Worm (Caenorhabditis elegans) whole organism, L3 larva: ENCODE results near the gene srx-112.

Source experiments
- ceh-82 ChIP-seq: fragments of 150-350 bp; optimal IDR thresholded peaks from 2 replicates; lab custom pipeline; 2014; ENCODE audit warnings: missing biosample characterization, missing genetic modification characterization
- lin-15B ChIP-seq: fragments of 150-350 bp; optimal IDR thresholded peaks from 2 replicates; lab custom pipeline; 2014; ENCODE audit warnings: missing biosample characterization, missing genetic modification characterization
- mdl-1 ChIP-seq: fragments of 150-350 bp; optimal IDR thresholded peaks from 2 replicates; lab custom pipeline; 2014; ENCODE audit warnings: missing biosample characterization, missing genetic modification characterization
- nfya-1 ChIP-seq: sonication (generic microtip); optimal IDR thresholded peaks from 2 replicates; lab custom pipeline; 2017; ENCODE audit warnings: missing genetic modification characterization, mild to moderate bottlenecking, missing compliant biosample characterization, antibody characterized with exemption, moderate library complexity; ENCODE audit not compliant: insufficient read depth
- nhr-11 ChIP-seq: fragments of 150-350 bp; optimal IDR thresholded peaks from 2 replicates; lab custom pipeline; 2014; ENCODE audit warnings: missing biosample characterization, missing genetic modification characterization
- nhr-12 ChIP-seq: fragments of 150-350 bp; optimal IDR thresholded peaks from 2 replicates; lab custom pipeline; 2014; ENCODE audit warnings: missing biosample characterization, missing genetic modification characterization
- nhr-237 ChIP-seq: fragments of 150-350 bp; optimal IDR thresholded peaks from 2 replicates; lab custom pipeline; 2014; ENCODE audit warnings: missing biosample characterization, missing genetic modification characterization
- nhr-28 ChIP-seq: fragments of 150-350 bp; optimal IDR thresholded peaks from 2 replicates; lab custom pipeline; 2014; ENCODE audit warnings: missing biosample characterization, missing genetic modification characterization
- nhr-76 ChIP-seq: fragments of 150-350 bp; sonication (generic microtip); optimal IDR thresholded peaks from 5 replicates; lab custom pipeline; 2014; ENCODE audit warnings: missing biosample characterization, missing genetic modification characterization
- pha-4 ChIP-seq: fragments of 150-350 bp; optimal IDR thresholded peaks from 2 replicates; lab custom pipeline; 2014; ENCODE audit warnings: missing biosample characterization, missing genetic modification reagents, missing genetic modification characterization
- sea-2 ChIP-seq: fragments of 150-350 bp; sonication (generic microtip); optimal IDR thresholded peaks from 4 replicates; lab custom pipeline; 2014; ENCODE audit warnings: missing biosample characterization, missing genetic modification reagents, missing genetic modification characterization
- skn-1 ChIP-seq: fragments of 150-350 bp; optimal IDR thresholded peaks from 2 replicates; lab custom pipeline; 2014; ENCODE audit warnings: missing biosample characterization, missing genetic modification characterization
- tbx-2 ChIP-seq: sonication (generic microtip); optimal IDR thresholded peaks from 2 replicates; lab custom pipeline; 2016; ENCODE audit warnings: mild to moderate bottlenecking, missing genetic modification characterization, missing compliant biosample characterization

DNA sequence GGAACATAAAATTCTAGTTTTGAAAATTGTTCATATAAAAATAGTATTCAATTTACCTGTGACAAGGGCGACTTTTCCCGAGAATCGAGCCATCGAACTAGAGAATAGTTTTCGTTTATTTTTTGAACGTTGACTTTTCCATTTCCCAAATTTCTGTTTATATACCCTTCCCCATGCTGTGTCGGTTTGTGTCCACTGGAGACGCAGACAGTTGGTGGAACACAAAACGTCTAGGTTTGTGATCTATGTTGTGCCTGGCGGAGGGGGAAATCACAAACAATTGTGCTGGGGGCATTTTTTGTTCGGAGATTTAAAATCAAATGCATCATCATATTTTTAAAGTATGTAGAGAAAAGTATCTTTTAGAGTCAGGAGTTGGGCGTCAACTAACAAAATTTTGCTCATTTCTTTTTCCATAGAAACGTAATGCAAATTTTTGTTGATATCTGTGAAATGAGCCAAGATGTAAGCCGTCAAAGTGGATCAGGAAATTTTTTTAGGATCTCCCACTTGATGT lies 20.6 kb downstream of the srx-112 start, which contains the start of gene nta-1:
- TF ChIP-seq sea-2 (GFP tag; lab: Kevin White, UChicago) = no peak
- TF ChIP-seq nhr-237 (tag; lab: Kevin White, UChicago) = no peak
- TF ChIP-seq tbx-2 (tag; lab: Kevin White, UChicago) = no peak
- no peak for TF ChIP-seq skn-1 (tag; lab: Kevin White, UChicago)
- TF ChIP-seq nhr-11 (tag; lab: Kevin White, UChicago) = no peak
- TF ChIP-seq nhr-76 (tag; lab: Kevin White, UChicago) = no peak
- TF ChIP-seq nhr-28 = no peak
- peak; percentile 76 for TF ChIP-seq pha-4 (tag; lab: Kevin White, UChicago)
- no peak for TF ChIP-seq ceh-82 (tag; lab: Kevin White, UChicago)
- TF ChIP-seq mdl-1 = no peak
- TF ChIP-seq nhr-12 (tag; lab: Kevin White, UChicago) = no peak
- no peak for TF ChIP-seq nfya-1 (tag; lab: Kevin White, UChicago)
- TF ChIP-seq lin-15B = no peak
